Worm (Caenorhabditis elegans) whole organism, young adult: ENCODE results near the gene Y32B12B.2.

ENCODE experiments used
- B0336.3 ChIP-seq: fragments of 200-800 bp; sonication (Bioruptor generic); IDR thresholded peaks from 2 replicates; pipeline ENCODE4 v1.3.6; 2022; ENCODE audit warnings: missing genetic modification characterization, missing compliant biosample characterization
- ceh-27 ChIP-seq: fragments of 200-800 bp; sonication (Bioruptor generic); optimal IDR thresholded peaks from 2 replicates; lab custom pipeline; 2018; ENCODE audit warnings: mild to moderate bottlenecking, missing genetic modification characterization, moderate library complexity, missing compliant biosample characterization
- gei-17 ChIP-seq: fragments of 200-800 bp; sonication (Bioruptor generic); optimal IDR thresholded peaks from 2 replicates; lab custom pipeline; 2018; ENCODE audit warnings: mild to moderate bottlenecking, missing genetic modification characterization, missing compliant biosample characterization
- let-607 ChIP-seq, 2 experiments: fragments of 200-800 bp in 1 of 2; sonication (Bioruptor generic) in 1 of 2; sonication (generic microtip) in 1 of 2; optimal IDR thresholded peaks; 2 replicates each; lab custom pipeline; 2016 to 2018; ENCODE audit warnings: mild to moderate bottlenecking in 2 of 2, missing compliant biosample characterization in 2 of 2, missing genetic modification characterization in 2 of 2, moderate library complexity in 2 of 2, missing genotype in 1 of 2
- nfya-1 ChIP-seq: sonication (generic microtip); optimal IDR thresholded peaks from 2 replicates; lab custom pipeline; 2017; ENCODE audit warnings: antibody characterized with exemption, missing compliant biosample characterization, missing genetic modification characterization, borderline replicate concordance; ENCODE audit not compliant: insufficient read depth
- snpc-4 ChIP-seq, 5 experiments: fragments of 150-350 bp in 1 of 5; sonication (generic microtip) in 4 of 5; optimal IDR thresholded peaks; 2 replicates each; lab custom pipeline; 2014 to 2018; ENCODE audit warnings: missing genetic modification characterization in 5 of 5, missing biosample characterization in 3 of 5, antibody characterized with exemption in 2 of 5, mild to moderate bottlenecking in 2 of 5, missing compliant biosample characterization in 2 of 5, missing genotype in 2 of 5, moderate library complexity in 2 of 5, missing genetic modification reagents in 1 of 5
- zim-3 ChIP-seq: sonication (generic microtip); optimal IDR thresholded peaks from 2 replicates; lab custom pipeline; 2017; ENCODE audit warnings: mild to moderate bottlenecking, missing genetic modification characterization, moderate library complexity, missing compliant biosample characterization
- ztf-3 ChIP-seq: fragments of 200-800 bp; sonication (Bioruptor generic); optimal IDR thresholded peaks from 2 replicates; lab custom pipeline; 2018; ENCODE audit warnings: mild to moderate bottlenecking, missing genetic modification characterization, missing compliant biosample characterization

DNA sequence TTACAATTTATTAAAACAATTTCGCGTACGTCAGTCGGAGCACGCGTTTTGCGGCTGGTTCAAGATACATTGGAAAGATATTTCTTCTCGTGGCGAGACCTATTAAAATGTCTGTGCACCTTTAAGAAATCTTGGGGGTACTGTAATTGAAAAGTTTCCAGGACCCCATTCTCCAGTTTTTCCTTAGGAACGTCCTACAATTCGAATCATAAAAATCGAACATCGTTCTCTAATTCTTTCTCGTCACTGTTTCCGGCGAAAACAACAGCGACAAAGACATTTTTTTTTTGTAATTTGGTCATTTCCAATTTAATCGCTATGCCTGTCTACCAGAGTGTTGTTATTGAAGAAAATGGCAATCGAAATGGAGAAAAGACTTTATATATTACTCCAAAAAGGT is 1.5 kb upstream of the Y32B12B.2 start, which contains the start of gene Y32B12B.1:
- TF ChIP-seq ztf-3 (GFP tag; lab: Kevin White, UChicago) (no peak), gei-17 (GFP tag; lab: Kevin White, UChicago) (no peak), let-607 (tag; optimal IDR thresholded peaks at IDR 0.05; lab: Kevin White, UChicago) (no peak), zim-3 (tag; lab: Kevin White, UChicago) (no peak), nfya-1 (tag; lab: Kevin White, UChicago) (no peak), snpc-4 (GFP tag; optimal IDR thresholded peaks at IDR 0.05; lab: Kevin White, UChicago) (no peak), snpc-4 (tag; optimal IDR thresholded peaks at IDR 0.05; lab: Kevin White, UChicago) (no peak), ceh-27 (no peak), B0336.3 (GFP tag; lab: Robert Waterston, UW) (no peak)
